Worm (Caenorhabditis elegans): ENCODE results near the gene Y51A2B.6.

Y51A2B.6 gene

ce11 chrV:18389046-18389445 is 5.1 kb downstream of the Y51A2B.6 start, which contains the start of the genes Y51A2B.4 and Y51A2B.5:
Gene Y51A2B.4, minus strand, starts transcription at chrV:18389146.
Gene Y51A2B.5, plus strand, starts transcription at chrV:18389277.
- no peak for TF ChIP-seq Y116A8C.19 (tag; optimal IDR thresholded peaks at IDR 0.05; ENCODE audit: borderline replicate concordance)
- no peak for TF ChIP-seq mdl-1 (tag; optimal IDR thresholded peaks at IDR 0.05)
- TF ChIP-seq ztf-4 (tag; optimal IDR thresholded peaks at IDR 0.05) = no peak
- no peak for TF ChIP-seq nhr-47 (tag; optimal IDR thresholded peaks at IDR 0.05)
- no peak for TF ChIP-seq fos-1 (tag; optimal IDR thresholded peaks at IDR 0.05)

ce11 chrV:18382590-18382989 is 11.5 kb downstream of the Y51A2B.6 start, which contains the start of gene nhr-288:
Gene nhr-288, minus strand, starts transcription at chrV:18382690.
- TF ChIP-seq blmp-1 (tag; optimal IDR thresholded peaks at IDR 0.05) (no peak), isw-1 (GFP tag; IDR thresholded peaks at IDR 0.05) (no peak), lir-3 (tag; optimal IDR thresholded peaks at IDR 0.05; ENCODE audit: poor library complexity) (no peak), pax-3 (tag; optimal IDR thresholded peaks at IDR 0.05) (no peak), lin-15B (tag; optimal IDR thresholded peaks at IDR 0.05) (no peak), C34B4.2 (tag; optimal IDR thresholded peaks at IDR 0.05) (no peak)

ce11 chrV:18378819-18379218 is 15.3 kb downstream of the Y51A2B.6 start, which contains the start of gene Y51A2B.8:
Gene Y51A2B.8, plus strand, starts transcription at chrV:18379119.
- no peak for TF ChIP-seq tbx-2 (tag; optimal IDR thresholded peaks at IDR 0.05)
- no peak for TF ChIP-seq nhr-84 (tag; optimal IDR thresholded peaks at IDR 0.05)
- no peak for TF ChIP-seq snu-23 (GFP tag; optimal IDR thresholded peaks at IDR 0.05)
- TF ChIP-seq mdl-1 (tag; optimal IDR thresholded peaks at IDR 0.05) = no peak
- TF ChIP-seq ceh-82 (tag; optimal IDR thresholded peaks at IDR 0.05) = no peak
- TF ChIP-seq mef-2 (tag; optimal IDR thresholded peaks at IDR 0.05) = no peak
- TF ChIP-seq elt-3 (tag; optimal IDR thresholded peaks at IDR 0.05) = no peak
- TF ChIP-seq lin-35 (GFP tag; optimal IDR thresholded peaks at IDR 0.05) = no peak
- no peak for TF ChIP-seq swsn-7 (tag; optimal IDR thresholded peaks at IDR 0.05)
- no peak for TF ChIP-seq elt-2 (tag; optimal IDR thresholded peaks at IDR 0.05)
- TF ChIP-seq zag-1 (tag; optimal IDR thresholded peaks at IDR 0.05) = no peak
- no peak for TF ChIP-seq skn-1 (tag; optimal IDR thresholded peaks at IDR 0.05)
- TF ChIP-seq nhr-237 (tag; optimal IDR thresholded peaks at IDR 0.05) = no peak
- TF ChIP-seq sptf-1 (tag; optimal IDR thresholded peaks at IDR 0.05) = no peak
- TF ChIP-seq nhr-47 (tag; optimal IDR thresholded peaks at IDR 0.05) = no peak
- no peak for TF ChIP-seq jun-1 (tag; optimal IDR thresholded peaks at IDR 0.05)
- no peak for TF ChIP-seq alr-1 (tag; optimal IDR thresholded peaks at IDR 0.05; ENCODE audit: borderline replicate concordance)
- TF ChIP-seq fkh-8 (tag; optimal IDR thresholded peaks at IDR 0.05) = no peak

ce11 chrV:18375551-18375950 is 18.6 kb downstream of the Y51A2B.6 start:
- no peak for TF ChIP-seq nhr-71 (tag; optimal IDR thresholded peaks at IDR 0.05)
- TF ChIP-seq nhr-19 (GFP tag; conservative IDR thresholded peaks at IDR 0.05) = no peak
- no peak for TF ChIP-seq hlh-4 (tag; optimal IDR thresholded peaks at IDR 0.05)
- TF ChIP-seq jun-1 (tag; optimal IDR thresholded peaks at IDR 0.05) = no peak
- TF ChIP-seq lin-39 (tag; optimal IDR thresholded peaks at IDR 0.05) = no peak
- TF ChIP-seq egl-27 (tag; optimal IDR thresholded peaks at IDR 0.05) = no peak
- TF ChIP-seq fos-1 (tag; optimal IDR thresholded peaks at IDR 0.05) = no peak
- TF ChIP-seq ceh-8 (GFP tag; optimal IDR thresholded peaks at IDR 0.05) = no peak
- TF ChIP-seq fkh-8 (tag; optimal IDR thresholded peaks at IDR 0.05) = no peak
- no peak for TF ChIP-seq rnt-1 (tag; optimal IDR thresholded peaks at IDR 0.05)
- no peak for TF ChIP-seq sptf-1 (tag; optimal IDR thresholded peaks at IDR 0.05)
- TF ChIP-seq efl-3 (GFP tag; optimal IDR thresholded peaks at IDR 0.05) = no peak
- TF ChIP-seq nhr-77 (tag; optimal IDR thresholded peaks at IDR 0.05) = no peak
- no peak for TF ChIP-seq nhr-20 (tag; optimal IDR thresholded peaks at IDR 0.05)
- no peak for TF ChIP-seq unc-130 (tag; optimal IDR thresholded peaks at IDR 0.05)
- TF ChIP-seq Y116A8C.19 (tag; optimal IDR thresholded peaks at IDR 0.05; ENCODE audit: borderline replicate concordance) = no peak
- TF ChIP-seq xbp-1 (tag; optimal IDR thresholded peaks at IDR 0.05) = no peak
- TF ChIP-seq sup-37 (GFP tag; optimal IDR thresholded peaks at IDR 0.05) = no peak
- no peak for TF ChIP-seq C04F5.9 (tag; optimal IDR thresholded peaks at IDR 0.05)
- no peak for TF ChIP-seq nhr-28 (tag; optimal IDR thresholded peaks at IDR 0.05)

Measured in whole organism, L1 larva.